Fruit fly (Drosophila melanogaster) whole organism, embryonic: ENCODE results near the gene CG43407.

Source experiments
- Ada2b ChIP-seq: fragments of 200-800 bp; sonication (Bioruptor generic); IDR thresholded peaks from 2 replicates; pipeline ENCODE4 v1.3.6; 2022; ENCODE audit warnings: missing biosample characterization, missing genetic modification characterization
- Antp ChIP-seq: fragments of 200-800 bp; sonication (Bioruptor generic); optimal IDR thresholded peaks from 3 replicates; lab custom pipeline; 2016; ENCODE audit warnings: missing biosample characterization, missing genetic modification characterization
- CG10274 ChIP-seq: fragments of 200-800 bp; sonication (Bioruptor generic); optimal IDR thresholded peaks from 3 replicates; lab custom pipeline; 2017; ENCODE audit warnings: missing biosample characterization, mild to moderate bottlenecking, missing genetic modification characterization
- CG10959 ChIP-seq: fragments of 200-800 bp; sonication (Bioruptor generic); IDR thresholded peaks from 2 replicates; pipeline ENCODE4 v1.3.6; 2022; ENCODE audit warnings: missing biosample characterization, missing genetic modification characterization
- CG1529 ChIP-seq: fragments of 200-800 bp; sonication (Bioruptor generic); optimal IDR thresholded peaks from 3 replicates; lab custom pipeline; 2018; ENCODE audit warnings: missing biosample characterization, missing genetic modification characterization
- CG17328 ChIP-seq: fragments of 200-800 bp; sonication (Bioruptor generic); IDR thresholded peaks from 2 replicates; pipeline ENCODE4 v1.3.6; 2022; ENCODE audit warnings: missing biosample characterization, missing genetic modification characterization
- CG17385 ChIP-seq: fragments of 200-800 bp; sonication (Bioruptor generic); optimal IDR thresholded peaks from 3 replicates; lab custom pipeline; 2018; ENCODE audit warnings: missing biosample characterization, mild to moderate bottlenecking, missing genetic modification characterization
- CG17568 ChIP-seq: fragments of 200-800 bp; sonication (Bioruptor generic); optimal IDR thresholded peaks from 2 replicates; lab custom pipeline; 2018; ENCODE audit warnings: missing biosample characterization, mild to moderate bottlenecking, missing genetic modification characterization, moderate library complexity
- CG17912 ChIP-seq: fragments of 200-800 bp; sonication (Bioruptor generic); optimal IDR thresholded peaks from 2 replicates; lab custom pipeline; 2018; ENCODE audit warnings: missing biosample characterization, mild to moderate bottlenecking, missing genetic modification characterization
- CG2678 ChIP-seq: fragments of 200-800 bp; sonication (Bioruptor generic); optimal IDR thresholded peaks from 3 replicates; lab custom pipeline; 2019; ENCODE audit warnings: missing biosample characterization, mild to moderate bottlenecking, missing genetic modification characterization, moderate library complexity
- CG3995 ChIP-seq: fragments of 200-800 bp; sonication (Bioruptor generic); optimal IDR thresholded peaks from 3 replicates; lab custom pipeline; 2016; ENCODE audit warnings: missing biosample characterization, missing genetic modification characterization
- CG43689 ChIP-seq: fragments of 200-800 bp; sonication (Bioruptor generic); IDR thresholded peaks from 2 replicates; pipeline ENCODE4 v1.3.6; 2022; ENCODE audit warnings: missing biosample characterization, missing genetic modification characterization
- CG5180 ChIP-seq: fragments of 200-800 bp; sonication (Bioruptor generic); optimal IDR thresholded peaks from 3 replicates; lab custom pipeline; 2017; ENCODE audit warnings: missing biosample characterization, missing genetic modification characterization, mild to moderate bottlenecking, moderate library complexity, missing genetic modification reagents
- CG5245 ChIP-seq: fragments of 200-800 bp; sonication (Bioruptor generic); optimal IDR thresholded peaks from 3 replicates; lab custom pipeline; 2016; ENCODE audit warnings: missing biosample characterization, missing genetic modification characterization
- CG6689 ChIP-seq: fragments of 200-800 bp; sonication (Bioruptor generic); IDR thresholded peaks from 2 replicates; pipeline ENCODE4 v1.3.6; 2022; ENCODE audit warnings: missing biosample characterization, missing genetic modification characterization
- CG6791 ChIP-seq: fragments of 200-800 bp; sonication (Bioruptor generic); IDR thresholded peaks from 3 replicates; pipeline ENCODE4 v1.3.6; 2022; ENCODE audit warnings: missing biosample characterization, missing genetic modification characterization; ENCODE audit not compliant: partially characterized antibody
- CG7271 ChIP-seq: fragments of 200-800 bp; sonication (Bioruptor generic); optimal IDR thresholded peaks from 2 replicates; lab custom pipeline; 2018; ENCODE audit warnings: missing biosample characterization, mild to moderate bottlenecking, missing genetic modification characterization, moderate library complexity
- CG8388 ChIP-seq: fragments of 200-800 bp; sonication (Bioruptor generic); optimal IDR thresholded peaks from 2 replicates; lab custom pipeline; 2019; ENCODE audit warnings: missing biosample characterization, mild to moderate bottlenecking, missing genetic modification characterization, moderate library complexity
- CG8765 ChIP-seq: fragments of 200-800 bp; sonication (Bioruptor generic); IDR thresholded peaks from 2 replicates; pipeline ENCODE4 v1.3.6; 2022; ENCODE audit warnings: missing biosample characterization, missing genetic modification characterization
- CTCF ChIP-seq: fragments of 200-800 bp; sonication (Bioruptor generic); optimal IDR thresholded peaks from 2 replicates; lab custom pipeline; 2017; ENCODE audit warnings: missing biosample characterization, mild to moderate bottlenecking, missing genetic modification characterization, moderate library complexity
- Camta ChIP-seq: fragments of 200-800 bp; sonication (Bioruptor generic); optimal IDR thresholded peaks from 2 replicates; lab custom pipeline; 2016; ENCODE audit warnings: missing biosample characterization, missing genetic modification characterization
- Dfd ChIP-seq, 2 experiments: fragments of >200 bp; optimal IDR thresholded peaks; 2 replicates each; lab custom pipeline; 2017; ENCODE audit warnings: missing biosample characterization in 2 of 2, missing genetic modification characterization in 2 of 2
- HLHmδ ChIP-seq: fragments of 200-800 bp; sonication (Bioruptor generic); optimal IDR thresholded peaks from 2 replicates; lab custom pipeline; 2018; ENCODE audit warnings: missing biosample characterization, mild to moderate bottlenecking, missing genetic modification characterization, moderate library complexity
- Hr39 ChIP-seq: fragments of >200 bp; optimal IDR thresholded peaks from 2 replicates; lab custom pipeline; 2017
- Mad ChIP-seq: fragments of 200-800 bp; sonication (Bioruptor generic); optimal IDR thresholded peaks from 2 replicates; lab custom pipeline; 2016; ENCODE audit warnings: missing biosample characterization, missing genetic modification characterization
- Opbp ChIP-seq: fragments of 200-800 bp; sonication (Bioruptor generic); IDR thresholded peaks from 3 replicates; pipeline ENCODE4 v1.3.6; 2022; ENCODE audit warnings: missing biosample characterization, missing genetic modification characterization; ENCODE audit not compliant: partially characterized antibody
- al ChIP-seq: fragments of 200-800 bp; sonication (Bioruptor generic); IDR thresholded peaks from 2 replicates; pipeline ENCODE4 v1.3.6; 2022; ENCODE audit warnings: missing biosample characterization, missing genetic modification characterization
- cas ChIP-seq: fragments of 200-800 bp; sonication (Bioruptor generic); IDR thresholded peaks from 2 replicates; pipeline ENCODE4 v1.3.6; 2022; ENCODE audit warnings: missing biosample characterization, missing genetic modification characterization
- cg ChIP-seq: fragments of 200-800 bp; sonication (Bioruptor generic); optimal IDR thresholded peaks from 3 replicates; lab custom pipeline; 2019; ENCODE audit warnings: missing biosample characterization, mild to moderate bottlenecking, missing genetic modification characterization, moderate library complexity
- chinmo ChIP-seq: fragments of 200-800 bp; sonication (Bioruptor generic); IDR thresholded peaks from 4 replicates; pipeline ENCODE4 v1.3.6; 2022; ENCODE audit warnings: missing biosample characterization, missing genetic modification characterization; ENCODE audit not compliant: partially characterized antibody
- cwo ChIP-seq: fragments of 200-800 bp; sonication (Bioruptor generic); optimal IDR thresholded peaks from 3 replicates; lab custom pipeline; 2017; ENCODE audit warnings: missing biosample characterization, missing genetic modification characterization, mild to moderate bottlenecking, moderate library complexity, missing genetic modification reagents
- disco-r ChIP-seq: fragments of 200-800 bp; sonication (Bioruptor generic); optimal IDR thresholded peaks from 2 replicates; lab custom pipeline; 2016; ENCODE audit warnings: missing biosample characterization, missing genetic modification characterization
- en ChIP-seq: fragments of 200-800 bp; sonication (Bioruptor generic); optimal IDR thresholded peaks from 2 replicates; lab custom pipeline; 2016; ENCODE audit warnings: missing biosample characterization, missing genetic modification characterization
- fd3F ChIP-seq: fragments of 200-800 bp; sonication (Bioruptor generic); optimal IDR thresholded peaks from 2 replicates; lab custom pipeline; 2018; ENCODE audit warnings: missing biosample characterization, mild to moderate bottlenecking, missing genetic modification characterization, moderate library complexity
- grau ChIP-seq: fragments of 200-800 bp; optimal IDR thresholded peaks from 3 replicates; lab custom pipeline; 2019; ENCODE audit warnings: missing biosample characterization, mild to moderate bottlenecking, missing genetic modification characterization, moderate library complexity
- grn ChIP-seq: fragments of 200-800 bp; sonication (Bioruptor generic); optimal IDR thresholded peaks from 3 replicates; lab custom pipeline; 2017; ENCODE audit warnings: missing biosample characterization, missing genetic modification characterization
- ham ChIP-seq: fragments of 200-800 bp; sonication (Bioruptor generic); IDR thresholded peaks from 2 replicates; pipeline ENCODE4 v1.3.6; 2022; ENCODE audit warnings: missing biosample characterization, missing genetic modification characterization
- klu ChIP-seq: fragments of 200-800 bp; sonication (Bioruptor generic); IDR thresholded peaks from 2 replicates; pipeline ENCODE4 v1.3.6; 2022; ENCODE audit warnings: missing biosample characterization, missing genetic modification characterization
- mam ChIP-seq: fragments of 200-800 bp; sonication (Bioruptor generic); optimal IDR thresholded peaks from 3 replicates; lab custom pipeline; 2016; ENCODE audit warnings: missing biosample characterization, missing genetic modification characterization
- nerfin-2 ChIP-seq: fragments of 200-800 bp; sonication (Bioruptor generic); IDR thresholded peaks from 2 replicates; pipeline ENCODE4 v1.3.6; 2022; ENCODE audit warnings: missing biosample characterization, missing genetic modification characterization; ENCODE audit not compliant: partially characterized antibody
- pros ChIP-seq: fragments of 200-800 bp; sonication (Bioruptor generic); optimal IDR thresholded peaks from 3 replicates; lab custom pipeline; 2019; ENCODE audit warnings: missing biosample characterization, mild to moderate bottlenecking, missing genetic modification characterization, moderate library complexity
- run ChIP-seq: fragments of 200-800 bp; sonication (Bioruptor generic); optimal IDR thresholded peaks from 3 replicates; lab custom pipeline; 2018; ENCODE audit warnings: missing biosample characterization, mild to moderate bottlenecking, missing genetic modification characterization
- shn ChIP-seq: fragments of 200-800 bp; sonication (Bioruptor generic); optimal IDR thresholded peaks from 3 replicates; lab custom pipeline; 2016; ENCODE audit warnings: missing biosample characterization, missing genetic modification characterization
- sisA ChIP-seq: fragments of 200-800 bp; sonication (Bioruptor generic); IDR thresholded peaks from 2 replicates; pipeline ENCODE4 v1.3.6; 2022; ENCODE audit warnings: missing biosample characterization, missing genetic modification characterization
- slou ChIP-seq: fragments of 200-800 bp; sonication (Bioruptor generic); optimal IDR thresholded peaks from 3 replicates; lab custom pipeline; 2016; ENCODE audit warnings: missing biosample characterization, missing genetic modification characterization
- sob ChIP-seq: fragments of 200-800 bp; sonication (Bioruptor generic); IDR thresholded peaks from 2 replicates; pipeline ENCODE4 v1.3.6; 2022; ENCODE audit warnings: missing biosample characterization, missing genetic modification characterization
- tna ChIP-seq: fragments of 200-800 bp; sonication (Bioruptor generic); IDR thresholded peaks from 2 replicates; pipeline ENCODE4 v1.3.6; 2022; ENCODE audit warnings: missing biosample characterization, missing genetic modification characterization; ENCODE audit not compliant: partially characterized antibody
- tup ChIP-seq: fragments of 200-800 bp; sonication (Bioruptor generic); optimal IDR thresholded peaks from 2 replicates; lab custom pipeline; 2016; ENCODE audit warnings: missing biosample characterization, mild to moderate bottlenecking, missing genetic modification characterization, moderate library complexity
- wdn ChIP-seq: fragments of 200-800 bp; sonication (Bioruptor generic); IDR thresholded peaks from 2 replicates; pipeline ENCODE4 v1.3.6; 2022; ENCODE audit warnings: missing biosample characterization, missing genetic modification characterization
- zf30C ChIP-seq: fragments of 200-800 bp; sonication (Bioruptor generic); optimal IDR thresholded peaks from 3 replicates; lab custom pipeline; 2018; ENCODE audit warnings: missing biosample characterization, mild to moderate bottlenecking, missing genetic modification characterization

CG43407 gene

DNA sequence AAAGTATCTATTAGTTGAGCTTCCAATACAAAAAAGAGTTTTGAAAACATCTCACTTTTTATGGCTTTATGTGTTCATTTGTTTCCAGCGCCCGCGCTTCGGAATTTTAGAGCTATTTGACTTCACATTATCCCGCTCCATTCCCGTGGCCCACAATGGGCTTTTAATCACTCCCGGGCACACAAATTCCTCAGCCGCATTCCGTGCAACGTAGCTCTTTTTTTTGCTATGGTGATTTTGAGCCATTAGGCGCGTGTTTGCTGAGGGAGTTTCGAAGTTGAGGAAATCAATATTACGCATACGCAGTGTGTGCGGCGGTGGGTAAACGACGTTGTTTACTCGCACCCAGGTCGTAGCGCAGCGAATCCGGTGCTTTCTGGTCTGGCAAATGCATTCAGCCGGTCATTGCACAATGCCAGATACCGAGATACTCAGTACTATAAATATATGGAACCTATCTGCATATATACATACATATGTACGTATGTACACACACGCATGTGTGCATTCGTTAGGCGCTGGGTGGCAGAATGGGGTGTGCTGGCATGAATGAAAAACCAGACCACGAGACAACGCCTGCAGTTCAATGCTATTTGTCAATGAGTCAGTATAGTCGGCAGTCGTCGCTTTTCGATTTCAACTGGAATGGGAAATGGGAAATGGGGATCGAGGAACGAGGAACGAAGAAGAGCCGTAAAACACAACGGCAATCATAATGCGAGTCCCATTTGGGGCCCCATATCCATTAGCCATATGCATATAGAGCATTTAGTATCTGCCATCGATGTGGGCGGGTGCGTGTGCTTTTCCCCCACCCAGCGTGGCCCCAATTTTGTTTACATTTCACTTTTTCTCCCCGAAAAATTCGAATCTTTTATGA, 20.1 kb upstream of the CG43407 start (continued):
- TF ChIP-seq CG17912 (peak; percentile 38), CG1529 (GFP tag; lab: Kevin White, UChicago) (peak; percentile 36), Mad (no peak), disco-r (no peak), Hr39 (lab: Kevin White, UChicago) (no peak), CG5245 (GFP tag; lab: Kevin White, UChicago) (no peak), HLHmδ (GFP tag; lab: Kevin White, UChicago) (peak; percentile 20), tna (GFP tag; lab: Robert Waterston, UW) (no peak), CTCF (no peak), CG17385 (GFP tag; lab: Kevin White, UChicago) (no peak), CG8765 (0 out of 2 replicates have a peak, but pooled peaks have one; percentile 17), nerfin-2 (GFP tag; lab: Robert Waterston, UW) (no peak), slou (no peak), wdn (GFP tag; lab: Robert Waterston, UW) (no peak), Antp (GFP tag; lab: Kevin White, UChicago) (no peak), CG10274 (GFP tag; lab: Kevin White, UChicago) (no peak), CG7271 (tag; lab: Kevin White, UChicago) (no peak), sob (GFP tag; lab: Robert Waterston, UW) (no peak), Dfd (GFP tag; optimal IDR thresholded peaks at IDR 0.05; lab: Kevin White, UChicago) (no peak), cas (GFP tag; lab: Robert Waterston, UW) (no peak), CG8388 (GFP tag; lab: Kevin White, UChicago) (peak; percentile 1), CG6689 (peak; percentile 18; the same call in 1 of the 2 replicates), CG2678 (tag; lab: Kevin White, UChicago) (peak; percentile 23), CG17568 (GFP tag; lab: Kevin White, UChicago) (no peak), Opbp (GFP tag; lab: Robert Waterston, UW) (no peak), chinmo (GFP tag; lab: Robert Waterston, UW) (0 out of 4 replicates have a peak, but pooled peaks have one; percentile 28), CG5180 (GFP tag; lab: Kevin White, UChicago) (peak; percentile 58), mam (no peak), klu (GFP tag; lab: Robert Waterston, UW) (no peak), cg (GFP tag; lab: Kevin White, UChicago) (peak; percentile 40), shn (GFP tag; lab: Kevin White, UChicago) (no peak), fd3F (GFP tag; lab: Kevin White, UChicago) (no peak), ham (GFP tag; lab: Robert Waterston, UW) (no peak), CG17328 (GFP tag; lab: Robert Waterston, UW) (0 out of 2 replicates have a peak, but pooled peaks have one; percentile 16), run (no peak), Camta (GFP tag; lab: Kevin White, UChicago) (no peak), sisA (GFP tag; lab: Robert Waterston, UW) (no peak), CG6791 (GFP tag; lab: Robert Waterston, UW) (no peak), grau (tag; lab: Kevin White, UChicago) (no peak), CG43689 (0 out of 2 replicates have a peak, but pooled peaks have one; percentile 17), Ada2b (no peak), tup (GFP tag; lab: Kevin White, UChicago) (no peak), CG3995 (GFP tag; lab: Kevin White, UChicago) (no peak), en (GFP tag; lab: Kevin White, UChicago) (no peak), grn (GFP tag; lab: Kevin White, UChicago) (no peak), CG10959 (no peak), cwo (GFP tag; lab: Kevin White, UChicago) (no peak), zf30C (GFP tag; lab: Kevin White, UChicago) (no peak), al (GFP tag; lab: Robert Waterston, UW) (no peak), pros (GFP tag; lab: Kevin White, UChicago) (no peak)
